Worm (Caenorhabditis elegans) whole organism, midembryonic: ENCODE data around the gene F07H5.10.

ENCODE experiments used
- cog-1 ChIP-seq: sonication (generic microtip); optimal IDR thresholded peaks from 2 replicates; lab custom pipeline; 2016; ENCODE audit warnings: missing genetic modification characterization, missing compliant biosample characterization
- flt-1 ChIP-seq: fragments of 200-800 bp; sonication (Bioruptor generic); IDR thresholded peaks from 2 replicates; pipeline ENCODE4 v1.3.6; 2022; ENCODE audit warnings: missing genetic modification characterization, missing compliant biosample characterization
- klf-2 ChIP-seq: fragments of 200-800 bp; sonication (Bioruptor generic); conservative IDR thresholded peaks from 2 replicates; pipeline ENCODE4 v1.3.6; 2022; ENCODE audit warnings: missing genetic modification reagents, missing genetic modification characterization, missing compliant biosample characterization
- ref-1 ChIP-seq: fragments of 200-800 bp; sonication (Bioruptor generic); conservative IDR thresholded peaks from 2 replicates; pipeline ENCODE4 v1.3.6; 2022; ENCODE audit warnings: missing genetic modification reagents, missing genetic modification characterization, missing compliant biosample characterization
- tab-1 ChIP-seq: fragments of 200-800 bp; sonication (Bioruptor generic); IDR thresholded peaks from 2 replicates; pipeline ENCODE4 v1.3.6; 2022; ENCODE audit warnings: missing genetic modification characterization, missing compliant biosample characterization
- ztf-29 ChIP-seq: fragments of 200-800 bp; sonication (Bioruptor generic); IDR thresholded peaks from 2 replicates; pipeline ENCODE4 v1.3.6; 2022; ENCODE audit warnings: missing genetic modification reagents, missing genetic modification characterization, missing compliant biosample characterization

DNA sequence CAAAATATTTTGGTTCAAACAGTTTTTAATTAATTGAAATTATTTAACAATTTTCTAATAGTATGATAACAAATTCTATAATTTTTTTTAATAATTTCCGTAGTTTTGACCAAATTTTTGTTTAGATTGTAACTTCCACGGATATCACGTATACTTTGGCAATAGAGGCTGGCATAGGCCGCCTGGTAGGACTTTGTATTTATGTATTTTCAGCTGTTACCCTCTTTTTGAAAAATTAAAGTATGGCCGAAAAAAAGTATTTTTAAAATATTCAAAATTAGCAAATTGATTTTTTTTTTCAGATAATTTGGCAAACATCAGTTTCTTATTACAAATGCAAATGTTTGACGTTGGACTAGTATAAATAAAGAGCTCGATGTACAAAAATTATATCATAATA lies 41.9 kb downstream of the F07H5.10 start, which contains the start of the genes nsph-1.1 and K08F8.15:
- TF ChIP-seq tab-1 (GFP tag; lab: Robert Waterston, UW): no peak
- no peak for TF ChIP-seq ztf-29 (GFP tag; lab: Robert Waterston, UW)
- no peak for TF ChIP-seq flt-1 (GFP tag; lab: Robert Waterston, UW)
- no peak for TF ChIP-seq ref-1 (GFP tag; lab: Robert Waterston, UW)
- no peak for TF ChIP-seq klf-2 (GFP tag; lab: Robert Waterston, UW)
- TF ChIP-seq cog-1: no peak
